Worm (Caenorhabditis elegans): Measurements from ENCODE around the gene C55C3.7.
A peak's percentile ranks its signal among the peaks of the same experiment; 100 is the strongest.

The C55C3.7 gene

ce11 chrIV:5682547-5683234 lies at the start of gene C55C3.7, which contains the start of gene C55C3.6:
Gene C55C3.7, minus strand, starts transcription at chrIV:5682647.
Gene C55C3.6, plus strand, starts transcription at chrIV:5683184.
- TF ChIP-seq sma-9 (GFP tag; optimal IDR thresholded peaks at IDR 0.05) (no peak), sma-9 (tag; optimal IDR thresholded peaks at IDR 0.05) (no peak), unc-62 (GFP tag; optimal IDR thresholded peaks at IDR 0.05) (no peak), nhr-23 (tag; optimal IDR thresholded peaks at IDR 0.05) (no peak), ZK546.5 (tag; optimal IDR thresholded peaks at IDR 0.05) (no peak), ztf-1 (GFP tag; conservative IDR thresholded peaks at IDR 0.05) (no peak), ama-1 (optimal IDR thresholded peaks at IDR 0.05) (no peak), gmeb-1 (tag; optimal IDR thresholded peaks at IDR 0.05) (no peak), ceh-16 (tag; optimal IDR thresholded peaks at IDR 0.05) (no peak), unc-55 (GFP tag; optimal IDR thresholded peaks at IDR 0.05) (no peak), C34F6.9 (tag; optimal IDR thresholded peaks at IDR 0.05) (no peak), fos-1 (tag; optimal IDR thresholded peaks at IDR 0.05) (no peak), nhr-21 (tag; optimal IDR thresholded peaks at IDR 0.05) (no peak), unc-39 (tag; optimal IDR thresholded peaks at IDR 0.05) (no peak), skn-1 (tag; optimal IDR thresholded peaks at IDR 0.05) (no peak), elt-1 (tag; optimal IDR thresholded peaks at IDR 0.05) (no peak), lin-13 (GFP tag; optimal IDR thresholded peaks at IDR 0.05) (no peak), elt-3 (tag; optimal IDR thresholded peaks at IDR 0.05) (no peak), blmp-1 (tag; optimal IDR thresholded peaks at IDR 0.05; ENCODE audit: insufficient read depth) (no peak), crh-2 (tag; optimal IDR thresholded peaks at IDR 0.05) (no peak), peb-1 (tag; optimal IDR thresholded peaks at IDR 0.05) (no peak)

- TF ChIP-seq mab-5 (tag; optimal IDR thresholded peaks at IDR 0.05) (peak; percentile 24), snpc-4 (tag; optimal IDR thresholded peaks at IDR 0.05) (peak; percentile 36), ceh-82 (tag; optimal IDR thresholded peaks at IDR 0.05) (no peak), sma-3 (GFP tag; optimal IDR thresholded peaks at IDR 0.05) (peak; percentile 53), unc-55 (GFP tag; optimal IDR thresholded peaks at IDR 0.05) (peak; percentile 90), zag-1 (tag; optimal IDR thresholded peaks at IDR 0.05) (no peak), sem-4 (tag; optimal IDR thresholded peaks at IDR 0.05) (no peak), nhr-77 (tag; optimal IDR thresholded peaks at IDR 0.05) (no peak), gmeb-1 (tag; optimal IDR thresholded peaks at IDR 0.05) (peak; percentile 98), nhr-10 (tag; optimal IDR thresholded peaks at IDR 0.05) (no peak), lsy-2 (tag; optimal IDR thresholded peaks at IDR 0.05) (peak; percentile 64 to 88), nhr-129 (tag; optimal IDR thresholded peaks at IDR 0.05) (peak; percentile 50), nhr-21 (tag; optimal IDR thresholded peaks at IDR 0.05) (peak; percentile 34), unc-39 (tag; optimal IDR thresholded peaks at IDR 0.05) (no peak), egl-27 (tag; optimal IDR thresholded peaks at IDR 0.05) (no peak), R02D3.7 (tag; optimal IDR thresholded peaks at IDR 0.05) (peak; percentile 97), F13H6.1 (tag; optimal IDR thresholded peaks at IDR 0.05) (peak; percentile 36), dmd-4 (tag; optimal IDR thresholded peaks at IDR 0.05) (no peak), alr-1 (tag; optimal IDR thresholded peaks at IDR 0.05) (no peak), nhr-6 (tag; optimal IDR thresholded peaks at IDR 0.05) (peak; percentile 24), nhr-25 (tag; optimal IDR thresholded peaks at IDR 0.05) (peak; percentile 69), sma-9 (GFP tag; optimal IDR thresholded peaks at IDR 0.05) (peak; percentile 47), sma-9 (tag; optimal IDR thresholded peaks at IDR 0.05) (no peak), fos-1 (tag; optimal IDR thresholded peaks at IDR 0.05) (peak; percentile 11), lin-13 (GFP tag; optimal IDR thresholded peaks at IDR 0.05) (peak; percentile 51), C34F6.9 (tag; optimal IDR thresholded peaks at IDR 0.05) (peak; percentile 73), ZK546.5 (tag; optimal IDR thresholded peaks at IDR 0.05) (no peak), lin-11 (tag; optimal IDR thresholded peaks at IDR 0.05) (no peak), crh-2 (tag; optimal IDR thresholded peaks at IDR 0.05) (peak; percentile 70)
These were observed 49.1 kb upstream of the C55C3.7 start, which contains the start of gene H35B03.2 for ce11 chrIV:5731597-5731996. Gene H35B03.2, minus strand, starts transcription at chrIV:5731674.

ce11 chrIV:5725300-5725699 lies 42.9 kb upstream of the C55C3.7 start, which contains the start of gene H35B03.1:
Gene H35B03.1, plus strand, starts transcription at chrIV:5725600.
- TF ChIP-seq peb-1 (tag; optimal IDR thresholded peaks at IDR 0.05) (no peak), unc-62 (GFP tag; optimal IDR thresholded peaks at IDR 0.05) (no peak), ztf-1 (GFP tag; conservative IDR thresholded peaks at IDR 0.05) (no peak), snpc-4 (tag; optimal IDR thresholded peaks at IDR 0.05) (no peak), gmeb-1 (tag; optimal IDR thresholded peaks at IDR 0.05) (no peak), nhr-21 (tag; optimal IDR thresholded peaks at IDR 0.05) (no peak), sem-4 (tag; optimal IDR thresholded peaks at IDR 0.05) (no peak), zag-1 (tag; optimal IDR thresholded peaks at IDR 0.05) (no peak), nhr-12 (tag; optimal IDR thresholded peaks at IDR 0.05) (no peak), egl-27 (tag; optimal IDR thresholded peaks at IDR 0.05) (no peak), nhr-25 (tag; optimal IDR thresholded peaks at IDR 0.05) (no peak), nhr-237 (tag; optimal IDR thresholded peaks at IDR 0.05) (no peak), elt-3 (tag; optimal IDR thresholded peaks at IDR 0.05) (no peak), nhr-11 (tag; optimal IDR thresholded peaks at IDR 0.05) (no peak), nhr-10 (tag; optimal IDR thresholded peaks at IDR 0.05) (no peak), unc-55 (GFP tag; optimal IDR thresholded peaks at IDR 0.05) (no peak), ceh-16 (tag; optimal IDR thresholded peaks at IDR 0.05) (no peak), lsy-2 (tag; optimal IDR thresholded peaks at IDR 0.05) (no peak)

Data from whole organism, L2 larva.